Fruit fly (Drosophila melanogaster) whole organism, prepupa: ENCODE results near the gene CG13126.

Experiments
- Blimp-1 ChIP-seq: fragments of 200-800 bp; sonication (Bioruptor generic); optimal IDR thresholded peaks from 3 replicates; lab custom pipeline; 2017; ENCODE audit warnings: missing biosample characterization, missing genetic modification characterization, mild to moderate bottlenecking, moderate library complexity, missing genetic modification reagents
- CG10631 ChIP-seq: fragments of 200-800 bp; sonication (Bioruptor generic); optimal IDR thresholded peaks from 2 replicates; lab custom pipeline; 2016; ENCODE audit warnings: missing biosample characterization, missing genetic modification characterization
- CG10669 ChIP-seq: fragments of 200-800 bp; sonication (Bioruptor generic); optimal IDR thresholded peaks from 3 replicates; lab custom pipeline; 2018; ENCODE audit warnings: missing biosample characterization, mild to moderate bottlenecking, missing genetic modification characterization, moderate library complexity
- CG11762 ChIP-seq: fragments of 200-800 bp; sonication (Bioruptor generic); optimal IDR thresholded peaks from 3 replicates; lab custom pipeline; 2016; ENCODE audit warnings: missing biosample characterization, missing genetic modification characterization; ENCODE audit not compliant: insufficient read depth
- CG11902 ChIP-seq: fragments of 200-800 bp; sonication (Bioruptor generic); optimal IDR thresholded peaks from 3 replicates; lab custom pipeline; 2016; ENCODE audit warnings: missing biosample characterization, missing genetic modification characterization
- CG15336 ChIP-seq: fragments of 200-800 bp; sonication (Bioruptor generic); IDR thresholded peaks from 2 replicates; pipeline ENCODE4 v1.3.6; 2022; ENCODE audit warnings: missing biosample characterization, missing genetic modification characterization
- CG1621 ChIP-seq: fragments of 200-800 bp; sonication (Bioruptor generic); optimal IDR thresholded peaks from 3 replicates; lab custom pipeline; 2018; ENCODE audit warnings: missing biosample characterization, mild to moderate bottlenecking, missing genetic modification characterization
- CG16779 ChIP-seq: fragments of 200-800 bp; sonication (Bioruptor generic); optimal IDR thresholded peaks from 3 replicates; lab custom pipeline; 2017; ENCODE audit warnings: missing biosample characterization, mild to moderate bottlenecking, missing genetic modification characterization
- CG31627 ChIP-seq: fragments of 200-800 bp; sonication (Bioruptor generic); optimal IDR thresholded peaks from 3 replicates; lab custom pipeline; 2016; ENCODE audit warnings: missing biosample characterization, missing genetic modification characterization
- CG34406 ChIP-seq: fragments of 200-800 bp; sonication (Bioruptor generic); optimal IDR thresholded peaks from 3 replicates; lab custom pipeline; 2016; ENCODE audit warnings: missing biosample characterization, missing genetic modification characterization
- CG6163 ChIP-seq: fragments of 200-800 bp; sonication (Bioruptor generic); IDR thresholded peaks from 3 replicates; pipeline ENCODE4 v1.3.6; 2022; ENCODE audit warnings: missing biosample characterization, missing genetic modification characterization
- CG6276 ChIP-seq: fragments of 200-800 bp; sonication (Bioruptor generic); optimal IDR thresholded peaks from 2 replicates; lab custom pipeline; 2017; ENCODE audit warnings: missing biosample characterization, mild to moderate bottlenecking, missing genetic modification characterization
- CG6792 ChIP-seq: fragments of 200-800 bp; sonication (Bioruptor generic); optimal IDR thresholded peaks from 3 replicates; lab custom pipeline; 2016; ENCODE audit warnings: missing biosample characterization, missing genetic modification characterization
- CG6808 ChIP-seq: fragments of 200-800 bp; sonication (Bioruptor generic); optimal IDR thresholded peaks from 3 replicates; lab custom pipeline; 2017; ENCODE audit warnings: missing biosample characterization, missing genetic modification characterization, mild to moderate bottlenecking, moderate library complexity, missing genetic modification reagents
- CG7368 ChIP-seq: fragments of 200-800 bp; sonication (Bioruptor generic); optimal IDR thresholded peaks from 3 replicates; lab custom pipeline; 2016; ENCODE audit warnings: missing biosample characterization, missing genetic modification characterization
- CG8119 ChIP-seq: fragments of 200-800 bp; sonication (Bioruptor generic); IDR thresholded peaks from 3 replicates; pipeline ENCODE4 v1.3.6; 2022; ENCODE audit warnings: missing biosample characterization, missing genetic modification characterization
- CG8319 ChIP-seq: fragments of 200-800 bp; sonication (Bioruptor generic); optimal IDR thresholded peaks from 3 replicates; lab custom pipeline; 2016; ENCODE audit warnings: missing biosample characterization, missing genetic modification characterization
- CG8632 ChIP-seq: fragments of 200-800 bp; sonication (Bioruptor generic); optimal IDR thresholded peaks from 3 replicates; lab custom pipeline; 2016; ENCODE audit warnings: missing biosample characterization, missing genetic modification characterization
- CG9139 ChIP-seq: fragments of 200-800 bp; sonication (Bioruptor generic); optimal IDR thresholded peaks from 3 replicates; lab custom pipeline; 2017; ENCODE audit warnings: missing biosample characterization, mild to moderate bottlenecking, missing genetic modification characterization
- Eip75B ChIP-seq: fragments of 200-800 bp; sonication (Bioruptor generic); optimal IDR thresholded peaks from 3 replicates; lab custom pipeline; 2016; ENCODE audit warnings: missing biosample characterization, missing genetic modification characterization
- Eip78C ChIP-seq: fragments of 200-800 bp; sonication (Bioruptor generic); peaks from one replicate; lab custom pipeline; 2016; ENCODE audit warnings: missing biosample characterization, missing genetic modification characterization
- Eip93F ChIP-seq: fragments of 200-800 bp; sonication (Bioruptor generic); optimal IDR thresholded peaks from 2 replicates; lab custom pipeline; 2016; ENCODE audit warnings: missing biosample characterization, mild to moderate bottlenecking, missing genetic modification characterization
- Ets96B ChIP-seq: fragments of 200-800 bp; optimal IDR thresholded peaks from 2 replicates; lab custom pipeline; 2019; ENCODE audit warnings: missing biosample characterization, mild to moderate bottlenecking, missing genetic modification characterization, moderate library complexity
- Gug ChIP-seq: fragments of 200-800 bp; sonication (Bioruptor generic); IDR thresholded peaks from 2 replicates; pipeline ENCODE4 v1.3.6; 2022; ENCODE audit warnings: missing biosample characterization, missing genetic modification characterization
- Hr4 ChIP-seq: fragments of 200-800 bp; sonication (Bioruptor generic); optimal IDR thresholded peaks from 3 replicates; lab custom pipeline; 2016; ENCODE audit warnings: missing biosample characterization, missing genetic modification characterization
- Lpt ChIP-seq: fragments of 200-800 bp; sonication (Bioruptor generic); optimal IDR thresholded peaks from 3 replicates; lab custom pipeline; 2016; ENCODE audit warnings: missing biosample characterization, missing genetic modification characterization
- Met ChIP-seq: fragments of 200-800 bp; sonication (Bioruptor generic); optimal IDR thresholded peaks from 3 replicates; lab custom pipeline; 2016; ENCODE audit warnings: missing biosample characterization, missing genetic modification characterization
- OdsH ChIP-seq: fragments of 200-800 bp; sonication (Bioruptor generic); optimal IDR thresholded peaks from 3 replicates; lab custom pipeline; 2016; ENCODE audit warnings: missing biosample characterization, missing genetic modification characterization
- Smox ChIP-seq: fragments of 200-800 bp; sonication (Bioruptor generic); optimal IDR thresholded peaks from 3 replicates; lab custom pipeline; 2016; ENCODE audit warnings: missing biosample characterization, missing genetic modification characterization
- Sox102F ChIP-seq: fragments of 200-800 bp; sonication (Bioruptor generic); optimal IDR thresholded peaks from 2 replicates; lab custom pipeline; 2016; ENCODE audit warnings: missing biosample characterization, mild to moderate bottlenecking, missing genetic modification characterization
- achi ChIP-seq: fragments of 200-800 bp; sonication (Bioruptor generic); optimal IDR thresholded peaks from 3 replicates; lab custom pipeline; 2016; ENCODE audit warnings: missing biosample characterization, missing genetic modification characterization
- acj6 ChIP-seq: fragments of 200-800 bp; sonication (Bioruptor generic); optimal IDR thresholded peaks from 3 replicates; lab custom pipeline; 2016; ENCODE audit warnings: missing biosample characterization, missing genetic modification characterization
- eg ChIP-seq: fragments of 200-800 bp; sonication (Bioruptor generic); IDR thresholded peaks from 3 replicates; pipeline ENCODE4 v1.3.6; 2022; ENCODE audit warnings: missing biosample characterization, missing genetic modification characterization
- esn ChIP-seq: fragments of 200-800 bp; sonication (Bioruptor generic); optimal IDR thresholded peaks from 2 replicates; lab custom pipeline; 2016; ENCODE audit warnings: missing biosample characterization, mild to moderate bottlenecking, missing genetic modification characterization, moderate library complexity
- fd59A ChIP-seq: fragments of 200-800 bp; sonication (Bioruptor generic); optimal IDR thresholded peaks from 2 replicates; lab custom pipeline; 2017; ENCODE audit warnings: missing biosample characterization, mild to moderate bottlenecking, missing genetic modification characterization, missing genetic modification reagents
- fd85E ChIP-seq: fragments of 200-800 bp; sonication (Bioruptor generic); optimal IDR thresholded peaks from 3 replicates; lab custom pipeline; 2016; ENCODE audit warnings: missing biosample characterization, missing genetic modification characterization
- lz ChIP-seq: fragments of 200-800 bp; sonication (Bioruptor generic); optimal IDR thresholded peaks from 3 replicates; lab custom pipeline; 2016; ENCODE audit warnings: missing biosample characterization, missing genetic modification characterization
- net ChIP-seq: fragments of 200-800 bp; sonication (Bioruptor generic); optimal IDR thresholded peaks from 3 replicates; lab custom pipeline; 2016; ENCODE audit warnings: missing biosample characterization, missing genetic modification characterization
- pdm3 ChIP-seq: fragments of 200-800 bp; sonication (Bioruptor generic); optimal IDR thresholded peaks from 3 replicates; lab custom pipeline; 2016; ENCODE audit warnings: missing biosample characterization, missing genetic modification characterization
- salr ChIP-seq, 2 experiments: fragments of 200-800 bp; sonication (Bioruptor generic); optimal IDR thresholded peaks; 3 replicates each; lab custom pipeline; 2016 to 2018; ENCODE audit warnings: missing biosample characterization in 2 of 2, missing genetic modification characterization in 2 of 2, mild to moderate bottlenecking in 1 of 2
- spab ChIP-seq: fragments of 200-800 bp; sonication (Bioruptor generic); optimal IDR thresholded peaks from 2 replicates; lab custom pipeline; 2017; ENCODE audit warnings: missing biosample characterization, mild to moderate bottlenecking, missing genetic modification characterization, missing genetic modification reagents
- ss ChIP-seq, 2 experiments: fragments of 200-800 bp; sonication (Bioruptor generic); optimal IDR thresholded peaks; 2 replicates in 1 of 2; 3 replicates in 1 of 2; lab custom pipeline; 2017 to 2018; ENCODE audit warnings: mild to moderate bottlenecking in 2 of 2, missing biosample characterization in 2 of 2, missing genetic modification characterization in 2 of 2, moderate library complexity in 1 of 2
- topi ChIP-seq: fragments of 200-800 bp; sonication (Bioruptor generic); optimal IDR thresholded peaks from 3 replicates; lab custom pipeline; 2016; ENCODE audit warnings: missing biosample characterization, missing genetic modification characterization
- vri ChIP-seq: fragments of 200-800 bp; sonication (Bioruptor generic); optimal IDR thresholded peaks from 3 replicates; lab custom pipeline; 2016; ENCODE audit warnings: missing biosample characterization, mild to moderate bottlenecking, missing genetic modification characterization

Gene CG13126

DNA sequence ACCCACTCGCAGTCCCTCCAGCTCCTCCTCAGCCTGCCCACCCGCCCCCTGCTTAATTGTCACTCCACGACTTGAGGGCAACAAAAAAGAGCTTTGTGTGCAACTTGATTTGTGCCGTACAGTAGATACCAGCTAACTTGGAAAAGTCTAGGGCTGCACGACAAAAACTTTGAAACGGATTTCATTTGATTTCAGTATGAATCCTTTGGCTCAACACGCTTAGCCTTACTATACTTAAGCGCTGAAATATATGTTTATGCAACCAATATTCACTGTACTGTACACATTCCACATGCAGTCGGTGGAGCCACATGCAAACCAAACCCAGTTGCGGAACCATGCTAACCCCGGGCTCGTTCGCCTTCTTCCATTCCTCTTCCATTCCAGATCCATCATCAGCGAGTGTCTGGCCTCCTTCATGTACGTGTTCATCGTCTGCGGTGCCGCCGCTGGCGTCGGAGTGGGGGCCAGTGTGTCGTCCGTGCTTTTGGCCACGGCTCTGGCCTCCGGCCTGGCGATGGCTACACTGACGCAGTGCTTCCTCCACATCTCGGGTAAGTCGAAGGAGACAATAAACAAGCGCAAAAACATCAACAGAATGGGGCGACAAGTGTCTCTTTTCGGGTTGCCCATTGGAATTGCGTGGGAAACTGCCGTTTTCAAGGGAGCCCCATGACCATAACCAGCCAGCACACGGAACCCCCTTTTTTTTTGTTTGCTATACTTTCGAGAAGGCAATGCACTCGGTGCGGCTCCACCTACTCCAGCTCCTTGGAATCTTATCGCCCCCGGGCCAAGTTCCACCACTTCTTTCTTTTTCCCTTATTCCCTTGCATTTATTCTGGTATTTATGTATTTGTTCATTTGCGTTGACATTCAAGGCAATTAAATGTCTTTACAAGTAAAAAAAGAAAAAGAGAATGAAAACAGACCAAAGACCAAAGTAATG lies 32.7 kb upstream of the CG13126 start (continued):
- peak; percentile 92 for TF ChIP-seq CG6808
- TF ChIP-seq vri (GFP tag; lab: Kevin White, UChicago), result peak; percentile 75
- peak; percentile 91 for TF ChIP-seq CG15336 (GFP tag; lab: Robert Waterston, UW)
- TF ChIP-seq OdsH (GFP tag; lab: Kevin White, UChicago), result peak; percentile 90
- peak; percentile 87 for TF ChIP-seq Eip93F
- peak; percentile 66 to 90 for TF ChIP-seq salr (GFP tag; optimal IDR thresholded peaks at IDR 0.05; lab: Kevin White, UChicago)
- peak; percentile 83 for TF ChIP-seq CG6276
- TF ChIP-seq CG34406 (GFP tag; lab: Kevin White, UChicago), result peak; percentile 91
- peak; percentile 93 for TF ChIP-seq spab (GFP tag; lab: Kevin White, UChicago)
- peak; percentile 94 for TF ChIP-seq eg (GFP tag; lab: Robert Waterston, UW)
- peak; percentile 85 for TF ChIP-seq CG8632 (GFP tag; lab: Kevin White, UChicago)
- peak; percentile 94 for TF ChIP-seq esn (GFP tag; lab: Kevin White, UChicago)
- TF ChIP-seq acj6 (GFP tag; lab: Kevin White, UChicago), result peak; percentile 93
- peak; percentile 78 for TF ChIP-seq Blimp-1 (GFP tag; lab: Kevin White, UChicago)
- peak; percentile 90 for TF ChIP-seq net
- TF ChIP-seq fd85E (GFP tag; lab: Kevin White, UChicago), result peak; percentile 84
- TF ChIP-seq Sox102F (GFP tag; lab: Kevin White, UChicago), result peak; percentile 94
- peak; percentile 89 for TF ChIP-seq Smox (GFP tag; lab: Kevin White, UChicago)

DNA sequence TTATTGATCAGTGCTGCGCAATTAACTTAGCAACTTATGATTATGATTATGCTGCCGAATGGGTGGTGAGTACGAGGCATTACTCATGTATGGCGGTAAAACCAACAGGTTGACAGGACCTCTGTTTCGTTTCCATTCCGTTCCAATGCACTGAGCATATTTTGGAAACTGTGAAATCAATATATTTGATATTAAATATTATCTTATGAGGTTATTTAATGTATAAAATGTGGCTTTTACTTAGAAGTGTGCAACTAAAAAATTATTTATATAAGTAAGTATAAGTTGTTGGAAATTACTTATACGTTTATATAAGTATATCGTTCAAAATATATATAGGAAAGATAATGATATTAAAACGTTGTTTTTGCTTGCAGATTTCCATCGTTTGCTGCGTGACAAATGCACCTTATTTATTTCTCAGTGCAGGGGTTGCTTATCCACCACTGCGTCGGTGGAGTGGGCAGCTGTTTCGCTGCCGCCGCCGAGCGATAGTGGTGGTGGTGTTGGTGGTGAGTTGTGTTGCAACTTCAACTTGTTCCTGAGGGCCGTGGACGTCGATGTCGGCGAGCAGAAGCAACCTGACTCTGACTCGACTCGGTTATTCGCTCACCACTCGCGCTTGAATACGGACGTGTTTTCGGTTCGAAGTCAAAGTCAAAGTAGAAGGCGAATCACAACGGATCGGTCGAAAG lies 30.2 kb upstream of the CG13126 start, which contains the start of gene bib:
TSS of gene bib (plus strand) at position 568 of the 695 bp plus-strand sequence.
- peak; percentile 82 for TF ChIP-seq pdm3 (GFP tag; lab: Kevin White, UChicago)
- peak; percentile 88 to 91 for TF ChIP-seq ss (GFP tag; optimal IDR thresholded peaks at IDR 0.05; lab: Kevin White, UChicago)
- peak; percentile 87 for TF ChIP-seq CG11762 (GFP tag; lab: Kevin White, UChicago)
- peak; percentile 96 for TF ChIP-seq Eip78C
- TF ChIP-seq Smox (GFP tag; lab: Kevin White, UChicago), result peak; percentile 80
- peak; percentile 75; the same call in 2 of the 3 replicates for TF ChIP-seq CG6163
- TF ChIP-seq Sox102F (GFP tag; lab: Kevin White, UChicago), result peak; percentile 84
- TF ChIP-seq CG8319 (GFP tag; lab: Kevin White, UChicago), result peak; percentile 75
- TF ChIP-seq Eip93F, result peak; percentile 60
- peak; percentile 59 for TF ChIP-seq CG31627 (GFP tag; lab: Kevin White, UChicago)
- TF ChIP-seq CG9139 (GFP tag; lab: Kevin White, UChicago), result peak; percentile 86
- peak; percentile 51 for TF ChIP-seq Blimp-1 (GFP tag; lab: Kevin White, UChicago)
- TF ChIP-seq spab (GFP tag; lab: Kevin White, UChicago), result peak; percentile 89
- peak; percentile 85 for TF ChIP-seq Met (GFP tag; lab: Kevin White, UChicago)
- TF ChIP-seq CG11902 (GFP tag; lab: Kevin White, UChicago), result peak; percentile 64
- TF ChIP-seq CG6276, result peak; percentile 76
- TF ChIP-seq Eip75B (GFP tag; lab: Kevin White, UChicago), result peak; percentile 81
- peak; percentile 79 for TF ChIP-seq vri (GFP tag; lab: Kevin White, UChicago)
- peak; percentile 93 for TF ChIP-seq Ets96B (tag; lab: Kevin White, UChicago)
- TF ChIP-seq achi, result peak; percentile 91
- peak; percentile 91 for TF ChIP-seq OdsH (GFP tag; lab: Kevin White, UChicago)
- peak; percentile 93 for TF ChIP-seq CG10631 (GFP tag; lab: Kevin White, UChicago)
- peak; percentile 41; the same call in 1 of the 2 replicates for TF ChIP-seq Gug (GFP tag; lab: Robert Waterston, UW)
- peak; percentile 87 for TF ChIP-seq fd59A (GFP tag; lab: Kevin White, UChicago)
- peak; percentile 63 for TF ChIP-seq eg (GFP tag; lab: Robert Waterston, UW)
- TF ChIP-seq Lpt (GFP tag; lab: Kevin White, UChicago), result peak; percentile 85
- peak; percentile 62 for TF ChIP-seq lz (GFP tag; lab: Kevin White, UChicago)
- TF ChIP-seq CG8119 (GFP tag; lab: Robert Waterston, UW), result peak; percentile 89
- TF ChIP-seq topi, result peak; percentile 82
- TF ChIP-seq CG15336 (GFP tag; lab: Robert Waterston, UW), result peak; percentile 80
- peak; percentile 82 for TF ChIP-seq CG16779 (tag; lab: Kevin White, UChicago)
- peak; percentile 70 for TF ChIP-seq Hr4 (GFP tag; lab: Kevin White, UChicago)
- peak; percentile 90 for TF ChIP-seq CG10669 (GFP tag; lab: Kevin White, UChicago)
- TF ChIP-seq CG6792, result peak; percentile 88
- peak; percentile 76 for TF ChIP-seq CG1621 (tag; lab: Kevin White, UChicago)
- peak; percentile 90 for TF ChIP-seq CG6808
- TF ChIP-seq CG7368 (GFP tag; lab: Kevin White, UChicago), result peak; percentile 73
